Fruit fly (Drosophila melanogaster) whole organism, embryonic: Measurements from ENCODE around the gene gish.

ENCODE experiments used
- Atf6 ChIP-seq: fragments of 200-800 bp; sonication (Bioruptor generic); IDR thresholded peaks from 2 replicates; pipeline ENCODE4 v1.3.6; 2022; ENCODE audit warnings: missing biosample characterization, missing genetic modification characterization
- CG10543 ChIP-seq: fragments of 200-800 bp; sonication (Bioruptor generic); optimal IDR thresholded peaks from 3 replicates; lab custom pipeline; 2017; ENCODE audit warnings: missing biosample characterization, mild to moderate bottlenecking, missing genetic modification characterization, moderate library complexity
- CG11456 ChIP-seq: fragments of 200-800 bp; sonication (Bioruptor generic); IDR thresholded peaks from 3 replicates; pipeline ENCODE4 v1.3.6; 2022; ENCODE audit warnings: missing biosample characterization, missing genetic modification characterization
- CG11723 ChIP-seq: fragments of 200-800 bp; sonication (Bioruptor generic); optimal IDR thresholded peaks from 2 replicates; lab custom pipeline; 2017; ENCODE audit warnings: missing biosample characterization, mild to moderate bottlenecking, missing genetic modification characterization
- CG12071 ChIP-seq: fragments of 200-800 bp; sonication (Bioruptor generic); optimal IDR thresholded peaks from 3 replicates; lab custom pipeline; 2018; ENCODE audit warnings: missing biosample characterization, mild to moderate bottlenecking, missing genetic modification characterization
- CG12769 ChIP-seq: fragments of 200-800 bp; sonication (Bioruptor generic); optimal IDR thresholded peaks from 2 replicates; lab custom pipeline; 2019; ENCODE audit warnings: missing biosample characterization, mild to moderate bottlenecking, missing genetic modification characterization, moderate library complexity
- CG15269 ChIP-seq: fragments of 200-800 bp; sonication (Bioruptor generic); optimal IDR thresholded peaks from 2 replicates; lab custom pipeline; 2018; ENCODE audit warnings: missing biosample characterization, mild to moderate bottlenecking, missing genetic modification characterization, moderate library complexity
- CG17385 ChIP-seq: fragments of 200-800 bp; sonication (Bioruptor generic); optimal IDR thresholded peaks from 3 replicates; lab custom pipeline; 2018; ENCODE audit warnings: missing biosample characterization, mild to moderate bottlenecking, missing genetic modification characterization
- CG2199 ChIP-seq: fragments of 200-800 bp; sonication (Bioruptor generic); IDR thresholded peaks from 3 replicates; pipeline ENCODE4 v1.3.6; 2022; ENCODE audit warnings: missing biosample characterization, missing genetic modification characterization
- CG3847 ChIP-seq: fragments of 200-800 bp; sonication (Bioruptor generic); IDR thresholded peaks from 2 replicates; pipeline ENCODE4 v1.3.6; 2022; ENCODE audit warnings: missing biosample characterization, missing genetic modification characterization
- CG4707 ChIP-seq: fragments of 200-800 bp; sonication (Bioruptor generic); optimal IDR thresholded peaks from 2 replicates; lab custom pipeline; 2018; ENCODE audit warnings: missing biosample characterization, mild to moderate bottlenecking, missing genetic modification characterization, moderate library complexity
- CG4854 ChIP-seq: fragments of 200-800 bp; sonication (Bioruptor generic); optimal IDR thresholded peaks from 2 replicates; lab custom pipeline; 2016; ENCODE audit warnings: missing biosample characterization, missing genetic modification characterization, inconsistent platforms
- CG8290 ChIP-seq, 3 experiments: fragments of 200-800 bp; sonication (Bioruptor generic); optimal IDR thresholded peaks; 2 replicates each; lab custom pipeline; 2016 to 2019; ENCODE audit warnings: missing biosample characterization in 3 of 3, missing genetic modification characterization in 3 of 3, mild to moderate bottlenecking in 2 of 3, moderate library complexity in 1 of 3
- CHES-1-like ChIP-seq: fragments of 200-800 bp; sonication (Bioruptor generic); optimal IDR thresholded peaks from 2 replicates; lab custom pipeline; 2016; ENCODE audit warnings: missing biosample characterization, missing genetic modification characterization
- CrebB ChIP-seq: fragments of 200-800 bp; sonication (Bioruptor generic); optimal IDR thresholded peaks from 3 replicates; lab custom pipeline; 2018; ENCODE audit warnings: missing biosample characterization, mild to moderate bottlenecking, missing genetic modification characterization
- Deaf1 ChIP-seq: fragments of 200-800 bp; optimal IDR thresholded peaks from 3 replicates; lab custom pipeline; 2019; ENCODE audit warnings: missing biosample characterization, mild to moderate bottlenecking, missing genetic modification characterization, moderate library complexity
- Dip3 ChIP-seq: fragments of 200-800 bp; sonication (Bioruptor generic); optimal IDR thresholded peaks from 3 replicates; lab custom pipeline; 2016; ENCODE audit warnings: missing biosample characterization, missing genetic modification characterization
- HLHmδ ChIP-seq: fragments of 200-800 bp; sonication (Bioruptor generic); optimal IDR thresholded peaks from 2 replicates; lab custom pipeline; 2018; ENCODE audit warnings: missing biosample characterization, mild to moderate bottlenecking, missing genetic modification characterization, moderate library complexity
- Hr78 ChIP-seq, 2 experiments: fragments of 200-800 bp in 1 of 2; fragments of >200 bp in 1 of 2; sonication (Bioruptor generic) in 1 of 2; optimal IDR thresholded peaks; 2 replicates each; lab custom pipeline; 2017 to 2019; ENCODE audit warnings: missing biosample characterization in 2 of 2, missing genetic modification characterization in 2 of 2, mild to moderate bottlenecking in 1 of 2, moderate library complexity in 1 of 2
- Med ChIP-seq: fragments of 200-800 bp; sonication (Bioruptor generic); peaks from one replicate; lab custom pipeline; 2016; ENCODE audit warnings: missing biosample characterization, missing genetic modification characterization, mild to moderate bottlenecking, inconsistent platforms, moderate library complexity
- PHDP ChIP-seq: fragments of 200-800 bp; sonication (Bioruptor generic); optimal IDR thresholded peaks from 3 replicates; lab custom pipeline; 2018; ENCODE audit warnings: missing biosample characterization, mild to moderate bottlenecking, missing genetic modification characterization, moderate library complexity
- Pdp1 ChIP-seq, 2 experiments: fragments of 200-800 bp; sonication (Bioruptor generic); optimal IDR thresholded peaks; 3 replicates each; lab custom pipeline; 2016; ENCODE audit warnings: missing biosample characterization in 2 of 2, missing genetic modification characterization in 2 of 2, mild to moderate bottlenecking in 1 of 2, moderate library complexity in 1 of 2
- Poxn ChIP-seq: fragments of 200-800 bp; sonication (Bioruptor generic); IDR thresholded peaks from 2 replicates; pipeline ENCODE4 v1.3.6; 2022; ENCODE audit warnings: missing biosample characterization, missing genetic modification characterization
- Scr ChIP-seq: fragments of 200-800 bp; sonication (Bioruptor generic); IDR thresholded peaks from 2 replicates; pipeline ENCODE4 v1.3.6; 2022; ENCODE audit warnings: missing biosample characterization, missing genetic modification characterization; ENCODE audit not compliant: partially characterized antibody
- Side ChIP-seq: fragments of 200-800 bp; sonication (Bioruptor generic); optimal IDR thresholded peaks from 2 replicates; lab custom pipeline; 2016; ENCODE audit warnings: missing biosample characterization, missing genetic modification characterization
- Spps ChIP-seq: fragments of 200-800 bp; sonication (Bioruptor generic); optimal IDR thresholded peaks from 2 replicates; lab custom pipeline; 2018; ENCODE audit warnings: missing biosample characterization, mild to moderate bottlenecking, missing genetic modification characterization
- Usf ChIP-seq: fragments of 200-800 bp; sonication (Bioruptor generic); optimal IDR thresholded peaks from 2 replicates; lab custom pipeline; 2017; ENCODE audit warnings: missing genotype, missing biosample characterization, missing genetic modification characterization
- ac ChIP-seq: fragments of 200-800 bp; sonication (Bioruptor generic); optimal IDR thresholded peaks from 3 replicates; lab custom pipeline; 2017; ENCODE audit warnings: missing biosample characterization, mild to moderate bottlenecking, missing genetic modification characterization
- aop ChIP-seq: fragments of 200-800 bp; sonication (Bioruptor generic); IDR thresholded peaks from 2 replicates; pipeline ENCODE4 v1.3.6; 2022; ENCODE audit warnings: missing biosample characterization, missing genetic modification characterization
- ara ChIP-seq: fragments of 200-800 bp; sonication (Bioruptor generic); IDR thresholded peaks from 2 replicates; pipeline ENCODE4 v1.3.6; 2022; ENCODE audit warnings: missing biosample characterization, missing genetic modification characterization
- croc ChIP-seq: fragments of 200-800 bp; sonication (Bioruptor generic); conservative IDR thresholded peaks from 3 replicates; pipeline ENCODE4 v1.3.6; 2022; ENCODE audit warnings: missing biosample characterization, missing genetic modification characterization
- gce ChIP-seq: fragments of 200-800 bp; sonication (Bioruptor generic); IDR thresholded peaks from 3 replicates; pipeline ENCODE4 v1.3.6; 2022; ENCODE audit warnings: missing biosample characterization, missing genetic modification characterization
- grn ChIP-seq: fragments of 200-800 bp; sonication (Bioruptor generic); optimal IDR thresholded peaks from 3 replicates; lab custom pipeline; 2017; ENCODE audit warnings: missing biosample characterization, missing genetic modification characterization
- gt ChIP-seq: fragments of 200-800 bp; sonication (Bioruptor generic); IDR thresholded peaks from 2 replicates; pipeline ENCODE4 v1.3.6; 2022; ENCODE audit warnings: missing biosample characterization, missing genetic modification characterization
- hbn ChIP-seq: fragments of 200-800 bp; sonication (Bioruptor generic); IDR thresholded peaks from 2 replicates; pipeline ENCODE4 v1.3.6; 2022; ENCODE audit warnings: missing biosample characterization, missing genetic modification characterization; ENCODE audit not compliant: partially characterized antibody
- jumu ChIP-seq: fragments of 200-800 bp; sonication (Bioruptor generic); optimal IDR thresholded peaks from 3 replicates; lab custom pipeline; 2016; ENCODE audit warnings: missing biosample characterization, missing genetic modification characterization
- klu ChIP-seq: fragments of 200-800 bp; sonication (Bioruptor generic); IDR thresholded peaks from 2 replicates; pipeline ENCODE4 v1.3.6; 2022; ENCODE audit warnings: missing biosample characterization, missing genetic modification characterization
- kni ChIP-seq: fragments of 200-800 bp; sonication (Bioruptor generic); optimal IDR thresholded peaks from 3 replicates; lab custom pipeline; 2017; ENCODE audit warnings: mild to moderate bottlenecking, missing biosample characterization, missing genetic modification reagents, missing genetic modification characterization
- lbe ChIP-seq: fragments of 200-800 bp; sonication (Bioruptor generic); optimal IDR thresholded peaks from 2 replicates; lab custom pipeline; 2016; ENCODE audit warnings: missing biosample characterization, mild to moderate bottlenecking, missing genetic modification characterization
- lola ChIP-seq, 3 experiments: fragments of >200 bp in 2 of 3; fragments of 200-800 bp in 1 of 3; sonication (Bioruptor generic) in 1 of 3; optimal IDR thresholded peaks; 2 replicates each; lab custom pipeline; 2017 to 2019; ENCODE audit warnings: missing biosample characterization in 3 of 3, missing genetic modification characterization in 3 of 3, mild to moderate bottlenecking in 1 of 3, moderate library complexity in 1 of 3
- pros ChIP-seq: fragments of 200-800 bp; sonication (Bioruptor generic); optimal IDR thresholded peaks from 3 replicates; lab custom pipeline; 2019; ENCODE audit warnings: missing biosample characterization, mild to moderate bottlenecking, missing genetic modification characterization, moderate library complexity
- ro ChIP-seq: fragments of 200-800 bp; sonication (Bioruptor generic); IDR thresholded peaks from 2 replicates; pipeline ENCODE4 v1.3.6; 2022; ENCODE audit warnings: missing biosample characterization, missing genetic modification characterization
- sd ChIP-seq: fragments of 200-800 bp; sonication (Bioruptor generic); optimal IDR thresholded peaks from 3 replicates; lab custom pipeline; 2018; ENCODE audit warnings: missing biosample characterization, mild to moderate bottlenecking, missing genetic modification characterization, moderate library complexity
- seq ChIP-seq: fragments of 200-800 bp; sonication (Bioruptor generic); IDR thresholded peaks from 2 replicates; pipeline ENCODE4 v1.3.6; 2022; ENCODE audit warnings: missing biosample characterization, missing genetic modification characterization
- shn ChIP-seq: fragments of 200-800 bp; sonication (Bioruptor generic); optimal IDR thresholded peaks from 3 replicates; lab custom pipeline; 2016; ENCODE audit warnings: missing biosample characterization, missing genetic modification characterization
- toy ChIP-seq: fragments of 200-800 bp; sonication (Bioruptor generic); IDR thresholded peaks from 2 replicates; pipeline ENCODE4 v1.3.6; 2022; ENCODE audit warnings: missing biosample characterization, missing genetic modification characterization
- tup ChIP-seq: fragments of 200-800 bp; sonication (Bioruptor generic); optimal IDR thresholded peaks from 2 replicates; lab custom pipeline; 2016; ENCODE audit warnings: missing biosample characterization, mild to moderate bottlenecking, missing genetic modification characterization, moderate library complexity
- wor ChIP-seq: fragments of 200-800 bp; sonication (Bioruptor generic); IDR thresholded peaks from 2 replicates; pipeline ENCODE4 v1.3.6; 2022; ENCODE audit warnings: missing biosample characterization, missing genetic modification characterization
- zen2 ChIP-seq: fragments of 200-800 bp; sonication (Bioruptor generic); IDR thresholded peaks from 3 replicates; pipeline ENCODE4 v1.3.6; 2022; ENCODE audit warnings: missing biosample characterization, missing genetic modification characterization; ENCODE audit not compliant: partially characterized antibody

Gene gish

DNA sequence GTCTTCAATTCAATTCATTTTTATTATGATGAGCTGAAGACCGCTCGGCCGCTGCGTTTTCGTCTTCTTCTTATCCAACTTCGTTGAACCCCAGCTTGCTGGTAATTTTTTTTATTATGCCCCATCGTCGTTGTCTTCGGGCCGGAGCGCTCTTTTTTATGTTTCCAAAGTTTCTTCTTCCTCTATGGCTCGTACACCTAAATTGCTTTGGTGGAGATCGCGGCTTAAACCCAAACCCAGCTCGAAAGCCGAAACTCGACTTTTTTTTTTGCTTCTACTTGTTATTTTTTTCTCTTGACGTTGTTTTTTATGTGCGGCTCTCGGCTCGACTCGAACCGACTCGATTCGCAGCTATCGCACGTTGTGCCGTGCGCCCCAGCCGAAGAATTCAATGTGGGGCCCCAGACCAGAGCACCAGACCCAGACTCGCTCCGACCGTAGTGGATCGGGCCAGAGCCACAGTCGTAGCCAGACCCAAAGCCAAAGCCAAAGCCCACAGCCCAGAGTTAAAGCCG is 19.3 kb upstream of the gish start (continued):
- TF ChIP-seq gce (GFP tag; lab: Robert Waterston, UW) (no peak), gt (GFP tag; lab: Robert Waterston, UW) (no peak), Med (GFP tag; lab: Kevin White, UChicago) (peak; percentile 71), Pdp1 (GFP tag; optimal IDR thresholded peaks at IDR 0.05; lab: Kevin White, UChicago) (no peak), ro (GFP tag; lab: Robert Waterston, UW) (no peak), kni (peak; percentile 28), CG10543 (GFP tag; lab: Kevin White, UChicago) (peak; percentile 98), CG12769 (tag; lab: Kevin White, UChicago) (peak; percentile 33), Atf6 (GFP tag; lab: Robert Waterston, UW) (no peak), CG8290 (GFP tag; optimal IDR thresholded peaks at IDR 0.05; lab: Kevin White, UChicago) (no peak), CG8290 (tag; optimal IDR thresholded peaks at IDR 0.05; lab: Kevin White, UChicago) (peak in 1 of 2 experiments; percentile 57), Dip3 (no peak), jumu (no peak), PHDP (tag; lab: Kevin White, UChicago) (no peak), HLHmδ (GFP tag; lab: Kevin White, UChicago) (no peak), CG17385 (GFP tag; lab: Kevin White, UChicago) (peak; percentile 66), croc (GFP tag; lab: Robert Waterston, UW) (no peak), grn (GFP tag; lab: Kevin White, UChicago) (no peak)

DNA sequence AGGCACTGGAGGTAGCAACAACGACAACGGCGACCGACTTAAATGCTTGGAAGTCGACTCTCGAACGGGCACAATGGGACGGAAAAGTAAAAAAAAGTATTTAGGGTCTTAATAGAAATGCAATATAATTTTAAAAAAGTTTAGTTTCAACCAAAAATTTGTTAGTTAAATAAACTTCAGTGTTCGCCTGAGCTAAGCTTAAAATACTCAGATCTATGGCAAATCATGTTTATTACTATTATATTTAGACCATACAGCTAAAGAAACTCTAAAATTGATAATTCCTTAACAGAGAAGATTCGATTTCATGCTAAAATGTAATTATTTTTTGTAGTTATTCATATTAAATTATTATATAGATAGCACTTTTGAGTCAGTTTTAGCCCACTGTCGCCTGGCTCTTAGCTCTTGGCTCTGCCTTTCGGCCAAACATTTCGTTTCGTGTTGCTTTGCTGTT is 18.8 kb upstream of the gish start:
- TF ChIP-seq CG11723 (GFP tag; lab: Kevin White, UChicago) (peak; percentile 59), CG4854 (GFP tag; lab: Kevin White, UChicago) (peak; percentile 8), CG2199 (no peak), seq (GFP tag; lab: Robert Waterston, UW) (no peak), shn (no peak), CHES-1-like (no peak), Side (GFP tag; lab: Kevin White, UChicago) (no peak), toy (GFP tag; lab: Robert Waterston, UW) (no peak), Scr (GFP tag; lab: Robert Waterston, UW) (no peak), CG12071 (GFP tag; lab: Kevin White, UChicago) (no peak), Spps (tag; lab: Kevin White, UChicago) (peak; percentile 53), wor (GFP tag; lab: Robert Waterston, UW) (no peak), lola (GFP tag; optimal IDR thresholded peaks at IDR 0.05; lab: Kevin White, UChicago) (peak in 1 of 3 experiments; percentile 87), ac (no peak), tup (GFP tag; lab: Kevin White, UChicago) (peak; percentile 24), pros (GFP tag; lab: Kevin White, UChicago) (no peak), CG11456 (GFP tag; lab: Robert Waterston, UW) (no peak), CG4707 (GFP tag; lab: Kevin White, UChicago) (peak; percentile 81), zen2 (GFP tag; lab: Robert Waterston, UW) (no peak), CrebB (tag; lab: Kevin White, UChicago) (no peak), Poxn (GFP tag; lab: Robert Waterston, UW) (no peak), gt (GFP tag; lab: Robert Waterston, UW) (no peak), Hr78 (GFP tag; optimal IDR thresholded peaks at IDR 0.05; lab: Kevin White, UChicago) (peak in 1 of 2 experiments; percentile 38), CG15269 (tag; lab: Kevin White, UChicago) (peak; percentile 87), lbe (GFP tag; lab: Kevin White, UChicago) (peak; percentile 52), klu (GFP tag; lab: Robert Waterston, UW) (no peak), sd (no peak), Deaf1 (tag; lab: Kevin White, UChicago) (peak; percentile 14), Usf (GFP tag; lab: Kevin White, UChicago) (peak; percentile 60), aop (GFP tag; lab: Robert Waterston, UW) (no peak), ara (no peak), CG3847 (GFP tag; lab: Robert Waterston, UW) (no peak), hbn (GFP tag; lab: Robert Waterston, UW) (no peak)
